Worm (Caenorhabditis elegans): Measurements from ENCODE around the gene hrg-5.
A peak's percentile ranks its signal among the peaks of the same experiment; 100 is the strongest.

The hrg-5 gene

DNA sequence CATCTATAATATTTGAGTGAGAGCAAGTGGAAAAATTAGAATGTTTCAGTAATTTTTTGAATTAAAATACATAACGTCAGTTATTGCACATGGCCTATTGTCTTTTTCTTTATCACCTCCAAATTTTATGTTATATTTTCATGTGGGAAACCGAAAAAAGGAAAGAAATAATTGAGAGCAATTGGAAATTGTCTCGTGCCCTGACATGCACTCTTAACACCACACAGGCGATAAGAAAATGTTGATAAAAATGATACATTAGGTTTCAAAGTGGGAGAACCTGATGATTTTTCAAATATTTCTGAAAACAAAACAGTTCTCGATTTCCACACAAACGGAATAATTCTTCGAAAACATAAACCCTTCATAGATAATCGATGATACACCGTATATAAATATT, 13.3 kb downstream of the hrg-5 start, which contains the start of gene F13H10.3:
Gene F13H10.3 (minus strand): TSS at position 73 of the 400 bp plus-strand sequence.
- TF ChIP-seq dpl-1 (GFP tag; optimal IDR thresholded peaks at IDR 0.05), result no peak
- TF ChIP-seq sptf-1 (tag; optimal IDR thresholded peaks at IDR 0.05), result no peak
- no peak for TF ChIP-seq lin-15B (tag; optimal IDR thresholded peaks at IDR 0.05)
- no peak for TF ChIP-seq nhr-84 (tag; optimal IDR thresholded peaks at IDR 0.05)
- peak; percentile 19 for TF ChIP-seq pqm-1 (tag; optimal IDR thresholded peaks at IDR 0.05)
- TF ChIP-seq ztf-11 (tag; optimal IDR thresholded peaks at IDR 0.05), result no peak
- no peak for TF ChIP-seq zag-1 (tag; optimal IDR thresholded peaks at IDR 0.05)
- TF ChIP-seq nhr-90 (tag; optimal IDR thresholded peaks at IDR 0.05; ENCODE audit: poor library complexity), result peak; percentile 8
- TF ChIP-seq snu-23 (GFP tag; optimal IDR thresholded peaks at IDR 0.05), result no peak
- TF ChIP-seq elt-2 (tag; optimal IDR thresholded peaks at IDR 0.05), result peak; percentile 54
- no peak for TF ChIP-seq sup-37 (GFP tag; optimal IDR thresholded peaks at IDR 0.05)
- no peak for TF ChIP-seq lir-3 (tag; optimal IDR thresholded peaks at IDR 0.05; ENCODE audit: poor library complexity)
- TF ChIP-seq egl-27 (tag; optimal IDR thresholded peaks at IDR 0.05), result no peak
- TF ChIP-seq ztf-4 (tag; optimal IDR thresholded peaks at IDR 0.05), result no peak
- TF ChIP-seq elt-3 (tag; optimal IDR thresholded peaks at IDR 0.05), result no peak
- no peak for TF ChIP-seq mdl-1 (tag; optimal IDR thresholded peaks at IDR 0.05)
- no peak for TF ChIP-seq fkh-10 (GFP tag; optimal IDR thresholded peaks at IDR 0.05)
- no peak for TF ChIP-seq pag-3 (tag; optimal IDR thresholded peaks at IDR 0.05; ENCODE audit: borderline replicate concordance, insufficient read depth)
- peak in 1 of 2 experiments; percentile 53 for TF ChIP-seq lin-35 (GFP tag; optimal IDR thresholded peaks at IDR 0.05)
- no peak for TF ChIP-seq Y116A8C.19 (tag; optimal IDR thresholded peaks at IDR 0.05; ENCODE audit: borderline replicate concordance)
- no peak for TF ChIP-seq lin-14 (GFP tag; optimal IDR thresholded peaks at IDR 0.05)
- no peak for TF ChIP-seq egl-13 (tag; optimal IDR thresholded peaks at IDR 0.05)
- TF ChIP-seq unc-62 (GFP tag; optimal IDR thresholded peaks at IDR 0.05), result no peak
- TF ChIP-seq irx-1 (tag; optimal IDR thresholded peaks at IDR 0.05), result no peak
- no peak for TF ChIP-seq ets-5 (GFP tag; IDR thresholded peaks at IDR 0.05)
- no peak for TF ChIP-seq ceh-82 (tag; optimal IDR thresholded peaks at IDR 0.05)
- TF ChIP-seq nhr-85 (tag), result no peak
- TF ChIP-seq F16B12.6 (tag; optimal IDR thresholded peaks at IDR 0.05), result no peak
- no peak for TF ChIP-seq efl-1 (optimal IDR thresholded peaks at IDR 0.05)
- peak in 1 of 2 experiments; percentile 27 for TF ChIP-seq efl-1 (GFP tag; optimal IDR thresholded peaks at IDR 0.05 in 1 of 2)
- TF ChIP-seq mep-1 (tag; optimal IDR thresholded peaks at IDR 0.05), result no peak
- TF ChIP-seq hlh-17 (GFP tag; optimal IDR thresholded peaks at IDR 0.05; ENCODE audit: borderline replicate concordance), result no peak
- no peak for TF ChIP-seq rnt-1 (tag; optimal IDR thresholded peaks at IDR 0.05)
- no peak for TF ChIP-seq unc-98 (GFP tag; IDR thresholded peaks at IDR 0.05)

DNA sequence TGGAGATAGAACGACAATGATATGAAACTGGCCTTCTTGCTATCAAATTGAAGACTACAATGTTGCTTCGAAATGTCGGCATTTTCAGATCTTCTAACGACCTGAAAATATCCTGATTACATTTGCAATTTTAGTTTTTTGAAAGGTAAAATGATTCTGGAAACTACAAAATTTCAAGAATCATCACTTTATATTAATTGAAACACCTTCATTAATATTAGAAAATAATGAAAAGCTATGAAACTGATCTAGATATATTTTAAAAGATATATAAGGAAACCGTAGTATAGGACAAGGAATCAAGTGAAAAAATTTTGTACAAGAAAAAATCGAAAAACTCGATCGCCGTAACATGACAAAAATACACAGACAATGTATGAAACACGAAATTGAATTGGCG, 17.3 kb downstream of the hrg-5 start, which contains the start of gene ndx-9:
Gene ndx-9 (minus strand): TSS at position 101 of the 400 bp plus-strand sequence.
- TF ChIP-seq tlp-1 (tag; optimal IDR thresholded peaks at IDR 0.05) (no peak), unc-30 (tag; optimal IDR thresholded peaks at IDR 0.05) (no peak), unc-62 (GFP tag; optimal IDR thresholded peaks at IDR 0.05) (no peak), C04F5.9 (tag; optimal IDR thresholded peaks at IDR 0.05) (no peak), elt-2 (tag; optimal IDR thresholded peaks at IDR 0.05) (no peak), unc-86 (tag; optimal IDR thresholded peaks at IDR 0.05) (no peak), blmp-1 (tag; optimal IDR thresholded peaks at IDR 0.05) (no peak)

- TF ChIP-seq vab-15 (tag; optimal IDR thresholded peaks at IDR 0.05), result no peak
- TF ChIP-seq nhr-84 (tag; optimal IDR thresholded peaks at IDR 0.05), result no peak
- no peak for TF ChIP-seq ces-1 (GFP tag; optimal IDR thresholded peaks at IDR 0.05)
- TF ChIP-seq ceh-90 (tag; optimal IDR thresholded peaks at IDR 0.05), result no peak
- TF ChIP-seq nhr-28 (tag; optimal IDR thresholded peaks at IDR 0.05), result no peak
- TF ChIP-seq ceh-63 (GFP tag; optimal IDR thresholded peaks at IDR 0.05), result no peak
- no peak for TF ChIP-seq irx-1 (tag; optimal IDR thresholded peaks at IDR 0.05)
- no peak for TF ChIP-seq C04F5.9 (tag; optimal IDR thresholded peaks at IDR 0.05)
- TF ChIP-seq nhr-12 (tag; optimal IDR thresholded peaks at IDR 0.05), result no peak
- no peak for TF ChIP-seq elt-2 (tag; optimal IDR thresholded peaks at IDR 0.05)
- TF ChIP-seq jun-1 (tag; optimal IDR thresholded peaks at IDR 0.05), result no peak
- no peak for TF ChIP-seq mdl-1 (tag; optimal IDR thresholded peaks at IDR 0.05)
- TF ChIP-seq ceh-82 (tag; optimal IDR thresholded peaks at IDR 0.05), result no peak
- TF ChIP-seq C16A3.4 (tag; optimal IDR thresholded peaks at IDR 0.05), result no peak
- TF ChIP-seq mab-9 (GFP tag; IDR thresholded peaks at IDR 0.05), result no peak
- TF ChIP-seq nhr-237 (tag; optimal IDR thresholded peaks at IDR 0.05), result no peak
- no peak for TF ChIP-seq grh-1 (GFP tag; IDR thresholded peaks at IDR 0.05)
- TF ChIP-seq unc-98 (GFP tag; IDR thresholded peaks at IDR 0.05), result no peak
Measured at ce11 chrIV:11009928-11010327, 19.3 kb downstream of the hrg-5 start.
